Worm (Caenorhabditis elegans): ENCODE measurements around the gene sds-22.

The sds-22 gene

ce11 chrII:7822454-7822853 lies 35.7 kb upstream of the sds-22 start, which contains the start of gene irld-47:
Gene irld-47 (minus strand): TSS chrII:7822554.
- TF ChIP-seq ceh-43 (GFP tag; optimal IDR thresholded peaks at IDR 0.05) (no peak), elt-3 (tag; optimal IDR thresholded peaks at IDR 0.05) (no peak), pha-4 (tag; optimal IDR thresholded peaks at IDR 0.05) (no peak), flh-1 (GFP tag; optimal IDR thresholded peaks at IDR 0.05) (no peak), tbx-8 (GFP tag; optimal IDR thresholded peaks at IDR 0.05) (no peak), ham-2 (GFP tag; optimal IDR thresholded peaks at IDR 0.05) (no peak), unc-62 (GFP tag; optimal IDR thresholded peaks at IDR 0.05) (no peak), unc-39 (tag; optimal IDR thresholded peaks at IDR 0.05) (no peak), ceh-39 (tag; optimal IDR thresholded peaks at IDR 0.05) (no peak), drap-1 (GFP tag; optimal IDR thresholded peaks at IDR 0.05) (no peak), sptf-1 (tag; optimal IDR thresholded peaks at IDR 0.05) (no peak), elt-1 (tag; optimal IDR thresholded peaks at IDR 0.05; ENCODE audit: borderline replicate concordance, insufficient read depth) (no peak), mep-1 (tag; optimal IDR thresholded peaks at IDR 0.05) (no peak), lsy-2 (tag; optimal IDR thresholded peaks at IDR 0.05) (no peak), snpc-4 (tag; optimal IDR thresholded peaks at IDR 0.05) (no peak), ztf-11 (tag; optimal IDR thresholded peaks at IDR 0.05) (no peak), mab-5 (tag; optimal IDR thresholded peaks at IDR 0.05) (no peak), nhr-76 (tag; optimal IDR thresholded peaks at IDR 0.05) (no peak), lin-13 (tag; optimal IDR thresholded peaks at IDR 0.05) (no peak), ces-1 (GFP tag; optimal IDR thresholded peaks at IDR 0.05) (no peak)

DNA sequence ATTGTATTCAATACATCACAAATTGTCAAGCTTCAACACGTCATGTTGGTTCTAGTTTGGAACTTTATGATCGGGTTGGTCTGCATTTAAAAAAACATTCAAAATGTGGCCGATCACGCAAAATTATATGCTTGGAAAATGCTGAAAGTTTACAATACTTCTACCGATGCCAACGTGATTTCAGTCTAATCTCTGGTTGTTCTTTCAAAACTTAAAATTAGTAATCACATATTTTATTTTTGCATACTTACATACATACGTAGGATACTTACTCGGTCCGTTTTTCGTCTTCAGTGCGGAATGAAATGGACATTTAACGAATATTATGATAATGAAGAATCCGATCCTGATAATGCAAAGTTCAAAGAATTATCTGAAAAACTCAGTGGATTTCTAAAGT lies 33.1 kb upstream of the sds-22 start, which contains the start of gene srw-62:
TSS of gene srw-62 (plus strand) at position 301 of the 400 bp plus-strand sequence.
- TF ChIP-seq pha-4 (tag; optimal IDR thresholded peaks at IDR 0.05) (no peak), ceh-83 (GFP tag; optimal IDR thresholded peaks at IDR 0.05) (no peak), sem-2 (GFP tag; optimal IDR thresholded peaks at IDR 0.05) (no peak), tbx-8 (GFP tag; optimal IDR thresholded peaks at IDR 0.05) (no peak), nhr-2 (tag; optimal IDR thresholded peaks at IDR 0.05) (no peak), nhr-76 (tag; optimal IDR thresholded peaks at IDR 0.05) (no peak), bed-3 (GFP tag; optimal IDR thresholded peaks at IDR 0.05) (no peak), nhr-28 (tag; optimal IDR thresholded peaks at IDR 0.05) (no peak), snpc-4 (tag; optimal IDR thresholded peaks at IDR 0.05) (no peak), unc-39 (tag; optimal IDR thresholded peaks at IDR 0.05) (no peak), ztf-11 (tag; optimal IDR thresholded peaks at IDR 0.05) (no peak), blmp-1 (tag; optimal IDR thresholded peaks at IDR 0.05) (no peak), mab-5 (tag; optimal IDR thresholded peaks at IDR 0.05) (no peak), ceh-39 (tag; optimal IDR thresholded peaks at IDR 0.05) (no peak), ces-1 (GFP tag; optimal IDR thresholded peaks at IDR 0.05) (no peak), elt-3 (tag; optimal IDR thresholded peaks at IDR 0.05) (no peak), nhr-237 (tag; optimal IDR thresholded peaks at IDR 0.05) (no peak), mls-2 (tag; optimal IDR thresholded peaks at IDR 0.05) (no peak)

ce11 chrII:7827883-7828282 lies 30.3 kb upstream of the sds-22 start:
- TF ChIP-seq tbx-8 (GFP tag; optimal IDR thresholded peaks at IDR 0.05), result no peak
- TF ChIP-seq zip-8 (tag; optimal IDR thresholded peaks at IDR 0.05), result peak; percentile 87

DNA sequence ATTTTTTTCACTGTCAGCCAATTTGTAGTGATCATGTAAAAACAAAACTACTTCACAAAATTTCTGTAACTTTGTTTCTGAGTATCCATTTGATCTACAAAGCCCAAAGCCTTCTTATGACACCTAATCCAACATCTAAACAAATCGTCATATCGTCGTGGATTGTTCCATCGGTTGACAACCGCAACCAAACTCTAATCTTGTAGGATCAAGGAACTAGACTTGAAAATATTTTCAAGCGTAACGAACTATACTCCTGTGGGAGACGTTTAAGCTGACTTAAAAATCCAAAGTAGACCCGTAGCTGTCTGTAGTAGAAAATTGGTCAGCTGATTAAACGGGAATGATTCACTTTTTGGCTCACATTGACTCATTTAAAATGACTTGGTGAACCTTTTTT lies 28.6 kb upstream of the sds-22 start:
- TF ChIP-seq unc-62 (GFP tag; optimal IDR thresholded peaks at IDR 0.05) (no peak), ztf-11 (tag; optimal IDR thresholded peaks at IDR 0.05) (no peak), zip-8 (tag; optimal IDR thresholded peaks at IDR 0.05) (no peak), drap-1 (GFP tag; optimal IDR thresholded peaks at IDR 0.05) (no peak), ceh-83 (GFP tag; optimal IDR thresholded peaks at IDR 0.05) (no peak), ceh-39 (tag; optimal IDR thresholded peaks at IDR 0.05) (no peak), blmp-1 (tag; optimal IDR thresholded peaks at IDR 0.05) (no peak), snpc-4 (tag; optimal IDR thresholded peaks at IDR 0.05) (no peak), nhr-28 (tag; optimal IDR thresholded peaks at IDR 0.05) (no peak), tbx-8 (GFP tag; optimal IDR thresholded peaks at IDR 0.05) (no peak), nhr-76 (tag; optimal IDR thresholded peaks at IDR 0.05) (no peak), nhr-12 (tag; optimal IDR thresholded peaks at IDR 0.05) (no peak), flh-1 (GFP tag; optimal IDR thresholded peaks at IDR 0.05) (no peak), lin-32 (GFP tag; optimal IDR thresholded peaks at IDR 0.05) (no peak), cnd-1 (tag; optimal IDR thresholded peaks at IDR 0.05) (no peak), mep-1 (tag; optimal IDR thresholded peaks at IDR 0.05) (no peak)

DNA sequence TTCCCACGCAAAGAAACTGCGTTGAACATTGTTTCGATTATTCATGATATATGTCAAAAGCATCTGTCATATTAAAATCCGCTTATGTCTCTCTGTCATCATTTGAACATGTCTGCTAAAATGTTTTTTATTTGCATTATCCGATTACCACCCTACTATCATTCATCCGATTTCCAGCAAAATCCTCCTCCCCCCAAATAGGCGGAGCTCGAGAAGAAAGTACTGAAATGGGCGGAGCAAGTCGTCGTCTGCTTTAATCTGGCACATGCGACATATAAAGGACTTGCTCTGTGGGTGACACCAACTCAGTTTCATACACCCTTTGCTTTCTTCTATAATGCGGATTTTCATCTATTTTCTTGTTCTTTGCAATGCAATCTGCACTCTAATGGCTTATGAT lies 26.1 kb upstream of the sds-22 start, which contains the start of gene T09A5.14:
TSS of gene T09A5.14 (plus strand) at position 301 of the 400 bp plus-strand sequence.
- TF ChIP-seq zip-8 (tag; optimal IDR thresholded peaks at IDR 0.05), result no peak
- no peak for TF ChIP-seq drap-1 (GFP tag; optimal IDR thresholded peaks at IDR 0.05)
- no peak for TF ChIP-seq nhr-76 (tag; optimal IDR thresholded peaks at IDR 0.05)
- no peak for TF ChIP-seq mab-5 (tag; optimal IDR thresholded peaks at IDR 0.05)
- no peak for TF ChIP-seq ceh-43 (GFP tag; optimal IDR thresholded peaks at IDR 0.05)
- TF ChIP-seq elt-3 (tag; optimal IDR thresholded peaks at IDR 0.05), result no peak
- no peak for TF ChIP-seq nhr-12 (tag; optimal IDR thresholded peaks at IDR 0.05)
- no peak for TF ChIP-seq pha-4 (tag; optimal IDR thresholded peaks at IDR 0.05)
- no peak for TF ChIP-seq mls-2 (tag; optimal IDR thresholded peaks at IDR 0.05)
- TF ChIP-seq snpc-4 (tag; optimal IDR thresholded peaks at IDR 0.05), result no peak
- no peak for TF ChIP-seq sptf-1 (tag; optimal IDR thresholded peaks at IDR 0.05)
- TF ChIP-seq hlh-1 (tag; optimal IDR thresholded peaks at IDR 0.05), result no peak
- TF ChIP-seq nhr-237 (tag; optimal IDR thresholded peaks at IDR 0.05), result no peak
- no peak for TF ChIP-seq nhr-28 (tag; optimal IDR thresholded peaks at IDR 0.05)

Data from whole organism, mixed stage, embryonic.